Worm (Caenorhabditis elegans) whole organism, L2 larva: ENCODE measurements around the gene clec-229.

Source experiments
- F13H6.1 ChIP-seq: sonication (generic microtip); optimal IDR thresholded peaks from 2 replicates; lab custom pipeline; 2016; ENCODE audit warnings: missing genetic modification characterization, missing compliant biosample characterization
- Y55F3AM.14 ChIP-seq: fragments of 200-800 bp; sonication (Bioruptor generic); optimal IDR thresholded peaks from 2 replicates; lab custom pipeline; 2018; ENCODE audit warnings: mild to moderate bottlenecking, missing genetic modification characterization, missing compliant biosample characterization
- ZK546.5 ChIP-seq: sonication (generic microtip); optimal IDR thresholded peaks from 2 replicates; lab custom pipeline; 2017; ENCODE audit warnings: missing biosample characterization, missing genetic modification characterization
- alr-1 ChIP-seq: fragments of 150-350 bp; optimal IDR thresholded peaks from 2 replicates; lab custom pipeline; 2014; ENCODE audit warnings: missing biosample characterization, missing genetic modification characterization
- aly-2 ChIP-seq: fragments of 150-350 bp; optimal IDR thresholded peaks from 2 replicates; lab custom pipeline; 2014; ENCODE audit warnings: missing biosample characterization, missing genetic modification characterization
- blmp-1 ChIP-seq: sonication (generic microtip); optimal IDR thresholded peaks from 2 replicates; lab custom pipeline; 2017; ENCODE audit warnings: missing genetic modification characterization, mild to moderate bottlenecking, missing compliant biosample characterization, antibody characterized with exemption, moderate library complexity; ENCODE audit not compliant: insufficient read depth
- crh-2 ChIP-seq: sonication (generic microtip); optimal IDR thresholded peaks from 2 replicates; lab custom pipeline; 2017; ENCODE audit warnings: missing biosample characterization, missing genetic modification characterization
- dmd-4 ChIP-seq: sonication (generic microtip); optimal IDR thresholded peaks from 2 replicates; lab custom pipeline; 2017; ENCODE audit warnings: missing biosample characterization, missing genetic modification characterization
- elt-1 ChIP-seq: fragments of 150-350 bp; optimal IDR thresholded peaks from 2 replicates; lab custom pipeline; 2014; ENCODE audit warnings: missing biosample characterization, missing genetic modification characterization
- elt-3 ChIP-seq: sonication (generic microtip); optimal IDR thresholded peaks from 2 replicates; lab custom pipeline; 2017; ENCODE audit warnings: missing biosample characterization, missing genetic modification characterization
- fos-1 ChIP-seq: fragments of 150-350 bp; optimal IDR thresholded peaks from 2 replicates; lab custom pipeline; 2014; ENCODE audit warnings: missing biosample characterization, missing genetic modification characterization
- gmeb-1 ChIP-seq: fragments of 150-350 bp; optimal IDR thresholded peaks from 2 replicates; lab custom pipeline; 2014; ENCODE audit warnings: missing biosample characterization, missing genetic modification characterization
- lin-11 ChIP-seq: fragments of 150-350 bp; sonication (generic microtip); optimal IDR thresholded peaks from 2 replicates; lab custom pipeline; 2014; ENCODE audit warnings: missing biosample characterization, missing genetic modification characterization, inconsistent platforms, mixed read lengths
- lin-13 ChIP-seq: fragments of 150-350 bp; optimal IDR thresholded peaks from 2 replicates; lab custom pipeline; 2014; ENCODE audit warnings: missing biosample characterization, missing genetic modification reagents, missing genetic modification characterization
- lin-39 ChIP-seq: fragments of 150-350 bp; optimal IDR thresholded peaks from 2 replicates; lab custom pipeline; 2014; ENCODE audit warnings: missing biosample characterization, missing genetic modification reagents, missing genetic modification characterization
- lsy-2 ChIP-seq, 2 experiments: fragments of 150-350 bp in 1 of 2; sonication (generic microtip) in 1 of 2; optimal IDR thresholded peaks; 2 replicates each; lab custom pipeline; 2014 to 2017; ENCODE audit warnings: missing biosample characterization in 2 of 2, missing genetic modification characterization in 2 of 2
- mbf-1 ChIP-seq: sonication (generic microtip); optimal IDR thresholded peaks from 2 replicates; lab custom pipeline; 2017; ENCODE audit warnings: missing biosample characterization, missing genetic modification characterization
- mdl-1 ChIP-seq, 2 experiments: fragments of 150-350 bp in 1 of 2; sonication (generic microtip) in 1 of 2; optimal IDR thresholded peaks; 2 replicates each; lab custom pipeline; 2017; ENCODE audit warnings: missing biosample characterization in 2 of 2, missing genetic modification characterization in 2 of 2
- nhr-10 ChIP-seq: sonication (generic microtip); optimal IDR thresholded peaks from 2 replicates; lab custom pipeline; 2017; ENCODE audit warnings: missing biosample characterization, missing genetic modification characterization
- nhr-11 ChIP-seq: fragments of 150-350 bp; optimal IDR thresholded peaks from 2 replicates; lab custom pipeline; 2014; ENCODE audit warnings: missing biosample characterization, missing genetic modification characterization
- nhr-21 ChIP-seq: fragments of 150-350 bp; optimal IDR thresholded peaks from 2 replicates; lab custom pipeline; 2014; ENCODE audit warnings: missing biosample characterization, missing genetic modification characterization
- nhr-237 ChIP-seq: fragments of 150-350 bp; optimal IDR thresholded peaks from 2 replicates; lab custom pipeline; 2014; ENCODE audit warnings: missing biosample characterization, missing genetic modification characterization
- peb-1 ChIP-seq: fragments of 150-350 bp; optimal IDR thresholded peaks from 2 replicates; lab custom pipeline; 2014; ENCODE audit warnings: missing biosample characterization, missing genetic modification characterization
- sem-4 ChIP-seq: fragments of 150-350 bp; optimal IDR thresholded peaks from 2 replicates; lab custom pipeline; 2014; ENCODE audit warnings: missing biosample characterization, missing genetic modification reagents, missing genetic modification characterization
- skn-1 ChIP-seq: sonication (generic microtip); optimal IDR thresholded peaks from 2 replicates; lab custom pipeline; 2017; ENCODE audit warnings: missing biosample characterization, missing genetic modification characterization
- sma-3 ChIP-seq: sonication (generic microtip); optimal IDR thresholded peaks from 2 replicates; lab custom pipeline; 2016; ENCODE audit warnings: missing genetic modification reagents, missing genetic modification characterization, missing compliant biosample characterization
- snpc-4 ChIP-seq: fragments of 150-350 bp; optimal IDR thresholded peaks from 2 replicates; lab custom pipeline; 2014; ENCODE audit warnings: missing biosample characterization, missing genetic modification characterization
- unc-39 ChIP-seq: fragments of 150-350 bp; optimal IDR thresholded peaks from 2 replicates; lab custom pipeline; 2014; ENCODE audit warnings: missing biosample characterization, missing genetic modification characterization
- unc-55 ChIP-seq: fragments of 150-350 bp; sonication (generic microtip); optimal IDR thresholded peaks from 3 replicates; lab custom pipeline; 2014; ENCODE audit warnings: missing biosample characterization, missing genetic modification reagents, missing genetic modification characterization
- unc-62 ChIP-seq: fragments of 150-350 bp; optimal IDR thresholded peaks from 2 replicates; lab custom pipeline; 2014; ENCODE audit warnings: missing biosample characterization, missing genetic modification reagents, missing genetic modification characterization
- ztf-11 ChIP-seq: sonication (generic microtip); optimal IDR thresholded peaks from 2 replicates; lab custom pipeline; 2017; ENCODE audit warnings: missing biosample characterization, missing genetic modification characterization
- ztf-4 ChIP-seq: fragments of 150-350 bp; optimal IDR thresholded peaks from 2 replicates; lab custom pipeline; 2014; ENCODE audit warnings: missing biosample characterization, missing genetic modification characterization

The clec-229 gene

ce11 chrV:15293865-15294264 lies 47.4 kb downstream of the clec-229 start, which contains the start of gene str-96:
TSS of gene str-96 (minus strand) at chrV:15293965.
- TF ChIP-seq sem-4 (tag; lab: Kevin White, UChicago) (no peak), dmd-4 (tag; lab: Kevin White, UChicago) (no peak), skn-1 (tag; lab: Kevin White, UChicago) (no peak), elt-3 (tag; lab: Kevin White, UChicago) (no peak), F13H6.1 (tag; lab: Kevin White, UChicago) (no peak), lsy-2 (tag; optimal IDR thresholded peaks at IDR 0.05; lab: Kevin White, UChicago) (no peak), lin-11 (no peak), mbf-1 (tag; lab: Kevin White, UChicago) (no peak), lin-39 (tag; lab: Kevin White, UChicago) (no peak), unc-62 (GFP tag; lab: Kevin White, UChicago) (no peak), nhr-11 (tag; lab: Kevin White, UChicago) (no peak), peb-1 (tag; lab: Kevin White, UChicago) (no peak), nhr-21 (tag; lab: Kevin White, UChicago) (no peak), fos-1 (tag; lab: Kevin White, UChicago) (no peak), sma-3 (GFP tag; lab: Kevin White, UChicago) (no peak), crh-2 (tag; lab: Kevin White, UChicago) (no peak), gmeb-1 (tag; lab: Kevin White, UChicago) (no peak), lin-13 (no peak), ZK546.5 (no peak), ztf-4 (no peak)

- no peak for TF ChIP-seq blmp-1 (tag; lab: Kevin White, UChicago)
- TF ChIP-seq mdl-1 (tag; optimal IDR thresholded peaks at IDR 0.05; lab: Kevin White, UChicago) = no peak
- TF ChIP-seq snpc-4 (tag; lab: Kevin White, UChicago) = no peak
- no peak for TF ChIP-seq lin-13
- no peak for TF ChIP-seq unc-62 (GFP tag; lab: Kevin White, UChicago)
- TF ChIP-seq nhr-21 (tag; lab: Kevin White, UChicago) = no peak
- TF ChIP-seq crh-2 (tag; lab: Kevin White, UChicago) = no peak
- no peak for TF ChIP-seq unc-55
- no peak for TF ChIP-seq nhr-237 (tag; lab: Kevin White, UChicago)
- no peak for TF ChIP-seq sem-4 (tag; lab: Kevin White, UChicago)
- no peak for TF ChIP-seq unc-39 (tag; lab: Kevin White, UChicago)
- no peak for TF ChIP-seq lin-39 (tag; lab: Kevin White, UChicago)
- no peak for TF ChIP-seq peb-1 (tag; lab: Kevin White, UChicago)
- no peak for TF ChIP-seq elt-1 (tag; lab: Kevin White, UChicago)
- no peak for TF ChIP-seq Y55F3AM.14 (GFP tag; lab: Kevin White, UChicago)
- TF ChIP-seq alr-1 (tag; lab: Kevin White, UChicago) = no peak
- no peak for TF ChIP-seq nhr-10 (tag; lab: Kevin White, UChicago)
- no peak for TF ChIP-seq ztf-11 (tag; lab: Kevin White, UChicago)
- TF ChIP-seq aly-2 (tag; lab: Kevin White, UChicago) = no peak
These were observed 50.3 kb downstream of the clec-229 start, which contains the start of gene cyp-34A2 for ce11 chrV:15290995-15291394. TSS of gene cyp-34A2 (minus strand) at chrV:15291095.
